Worm (Caenorhabditis elegans): ENCODE data around the gene cank-26.

- no peak for TF ChIP-seq hmg-1.2 (GFP tag; IDR thresholded peaks at IDR 0.05)
- TF ChIP-seq ama-1 (optimal IDR thresholded peaks at IDR 0.05): no peak
- no peak for TF ChIP-seq ama-1 (GFP tag; optimal IDR thresholded peaks at IDR 0.05)
These were observed 38.9 kb downstream of the cank-26 start for ce11 chrII:3935990-3936389.

Data from whole organism, young adult.